Worm (Caenorhabditis elegans) whole organism, early embryonic: ENCODE results near the gene fbxc-25.

Source experiments
- aly-1 ChIP-seq: sonication (generic microtip); optimal IDR thresholded peaks from 2 replicates; lab custom pipeline; 2016; ENCODE audit warnings: missing genetic modification characterization, missing compliant biosample characterization
- ama-1 ChIP-seq: fragments of 150-350 bp; optimal IDR thresholded peaks from 2 replicates; lab custom pipeline; 2014
- ets-7 ChIP-seq: sonication (generic microtip); optimal IDR thresholded peaks from 2 replicates; lab custom pipeline; 2016; ENCODE audit warnings: missing genotype, missing genetic modification characterization, missing compliant biosample characterization
- flt-1 ChIP-seq: fragments of 200-800 bp; sonication (Bioruptor generic); IDR thresholded peaks from 2 replicates; pipeline ENCODE4 v1.3.6; 2022; ENCODE audit warnings: missing genetic modification characterization, missing compliant biosample characterization
- scrt-1 ChIP-seq: fragments of 200-800 bp; sonication (Bioruptor generic); IDR thresholded peaks from 2 replicates; pipeline ENCODE4 v1.3.6; 2022; ENCODE audit warnings: missing genetic modification characterization, missing compliant biosample characterization
- tbx-37 ChIP-seq: fragments of 200-800 bp; sonication (Bioruptor generic); conservative IDR thresholded peaks from 2 replicates; pipeline ENCODE4 v1.3.6; 2022; ENCODE audit warnings: missing genetic modification reagents, missing genetic modification characterization, missing compliant biosample characterization

- no peak for TF ChIP-seq tbx-37 (GFP tag; lab: Robert Waterston, UW)
- TF ChIP-seq ets-7 = no peak
- TF ChIP-seq ama-1 (lab: Kevin White, UChicago) = no peak
- TF ChIP-seq flt-1 = no peak
- TF ChIP-seq scrt-1 (GFP tag; lab: Robert Waterston, UW) = no peak
- TF ChIP-seq aly-1 (tag; lab: Kevin White, UChicago) = no peak
Observed at ce11 chrII:2335572-2335971, 39.5 kb upstream of the fbxc-25 start, which contains the start of gene F43C11.7.
